Fruit fly (Drosophila melanogaster): Measurements from ENCODE around the gene Glut3.

DNA sequence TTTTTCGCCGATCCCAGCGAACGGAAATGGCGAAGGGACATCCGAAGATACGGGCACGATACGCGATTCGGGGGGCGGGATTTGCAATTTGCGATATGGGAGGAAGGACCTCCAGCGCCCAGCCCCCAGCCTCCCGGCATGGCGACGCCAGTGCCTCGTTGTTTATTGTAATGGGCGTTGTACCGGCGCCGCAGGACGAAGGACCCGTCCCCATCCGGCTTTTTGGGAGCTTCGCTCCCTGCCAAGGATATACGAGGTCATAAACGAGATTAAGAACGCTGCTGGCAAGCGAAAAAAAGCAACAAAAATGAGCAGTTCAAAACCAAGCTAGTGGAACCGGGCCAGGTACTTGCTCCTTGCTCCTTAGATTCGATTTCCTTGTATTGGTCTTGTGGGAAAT lies 4.5 kb downstream of the Glut3 start:
- TF ChIP-seq CG8478 (optimal IDR thresholded peaks at IDR 0.05) (no peak), CTCF (optimal IDR thresholded peaks at IDR 0.05) (no peak)
